Fruit fly (Drosophila melanogaster) whole organism, prepupa: ENCODE data around the gene Nlp.
A peak's percentile ranks its signal among the peaks of the same experiment; 100 is the strongest.

ENCODE experiments used
- CG10631 ChIP-seq: fragments of 200-800 bp; sonication (Bioruptor generic); optimal IDR thresholded peaks from 2 replicates; lab custom pipeline; 2016; ENCODE audit warnings: missing biosample characterization, missing genetic modification characterization
- CG10669 ChIP-seq: fragments of 200-800 bp; sonication (Bioruptor generic); optimal IDR thresholded peaks from 3 replicates; lab custom pipeline; 2018; ENCODE audit warnings: missing biosample characterization, mild to moderate bottlenecking, missing genetic modification characterization, moderate library complexity
- CG15336 ChIP-seq: fragments of 200-800 bp; sonication (Bioruptor generic); IDR thresholded peaks from 2 replicates; pipeline ENCODE4 v1.3.6; 2022; ENCODE audit warnings: missing biosample characterization, missing genetic modification characterization
- CG1621 ChIP-seq: fragments of 200-800 bp; sonication (Bioruptor generic); optimal IDR thresholded peaks from 3 replicates; lab custom pipeline; 2018; ENCODE audit warnings: missing biosample characterization, mild to moderate bottlenecking, missing genetic modification characterization
- CG16779 ChIP-seq: fragments of 200-800 bp; sonication (Bioruptor generic); optimal IDR thresholded peaks from 3 replicates; lab custom pipeline; 2017; ENCODE audit warnings: missing biosample characterization, mild to moderate bottlenecking, missing genetic modification characterization
- CG3032 ChIP-seq: fragments of 200-800 bp; optimal IDR thresholded peaks from 2 replicates; lab custom pipeline; 2019; ENCODE audit warnings: missing biosample characterization, mild to moderate bottlenecking, missing genetic modification characterization, moderate library complexity
- CG32006 ChIP-seq: fragments of 200-800 bp; sonication (Bioruptor generic); optimal IDR thresholded peaks from 3 replicates; lab custom pipeline; 2017; ENCODE audit warnings: missing biosample characterization, mild to moderate bottlenecking, missing genetic modification characterization
- CG4318 ChIP-seq: fragments of 200-800 bp; sonication (Bioruptor generic); optimal IDR thresholded peaks from 3 replicates; lab custom pipeline; 2017; ENCODE audit warnings: missing biosample characterization, mild to moderate bottlenecking, missing genetic modification characterization
- CG6276 ChIP-seq: fragments of 200-800 bp; sonication (Bioruptor generic); optimal IDR thresholded peaks from 2 replicates; lab custom pipeline; 2017; ENCODE audit warnings: missing biosample characterization, mild to moderate bottlenecking, missing genetic modification characterization
- CG6792 ChIP-seq: fragments of 200-800 bp; sonication (Bioruptor generic); optimal IDR thresholded peaks from 3 replicates; lab custom pipeline; 2016; ENCODE audit warnings: missing biosample characterization, missing genetic modification characterization
- CG8319 ChIP-seq: fragments of 200-800 bp; sonication (Bioruptor generic); optimal IDR thresholded peaks from 3 replicates; lab custom pipeline; 2016; ENCODE audit warnings: missing biosample characterization, missing genetic modification characterization
- CG8632 ChIP-seq: fragments of 200-800 bp; sonication (Bioruptor generic); optimal IDR thresholded peaks from 3 replicates; lab custom pipeline; 2016; ENCODE audit warnings: missing biosample characterization, missing genetic modification characterization
- Eip75B ChIP-seq: fragments of 200-800 bp; sonication (Bioruptor generic); optimal IDR thresholded peaks from 3 replicates; lab custom pipeline; 2016; ENCODE audit warnings: missing biosample characterization, missing genetic modification characterization
- Eip78C ChIP-seq: fragments of 200-800 bp; sonication (Bioruptor generic); peaks from one replicate; lab custom pipeline; 2016; ENCODE audit warnings: missing biosample characterization, missing genetic modification characterization
- Eip93F ChIP-seq: fragments of 200-800 bp; sonication (Bioruptor generic); optimal IDR thresholded peaks from 2 replicates; lab custom pipeline; 2016; ENCODE audit warnings: missing biosample characterization, mild to moderate bottlenecking, missing genetic modification characterization
- Ets21C ChIP-seq: fragments of 200-800 bp; sonication (Bioruptor generic); optimal IDR thresholded peaks from 3 replicates; lab custom pipeline; 2016; ENCODE audit warnings: missing biosample characterization, missing genetic modification characterization
- Ets96B ChIP-seq: fragments of 200-800 bp; optimal IDR thresholded peaks from 2 replicates; lab custom pipeline; 2019; ENCODE audit warnings: missing biosample characterization, mild to moderate bottlenecking, missing genetic modification characterization, moderate library complexity
- Hr38 ChIP-seq: sonication (Bioruptor generic); optimal IDR thresholded peaks from 2 replicates; lab custom pipeline; 2016; ENCODE audit warnings: missing biosample characterization, missing genetic modification characterization
- Hr4 ChIP-seq: fragments of 200-800 bp; sonication (Bioruptor generic); optimal IDR thresholded peaks from 3 replicates; lab custom pipeline; 2016; ENCODE audit warnings: missing biosample characterization, missing genetic modification characterization
- Lpt ChIP-seq: fragments of 200-800 bp; sonication (Bioruptor generic); optimal IDR thresholded peaks from 3 replicates; lab custom pipeline; 2016; ENCODE audit warnings: missing biosample characterization, missing genetic modification characterization
- Met ChIP-seq: fragments of 200-800 bp; sonication (Bioruptor generic); optimal IDR thresholded peaks from 3 replicates; lab custom pipeline; 2016; ENCODE audit warnings: missing biosample characterization, missing genetic modification characterization
- OdsH ChIP-seq: fragments of 200-800 bp; sonication (Bioruptor generic); optimal IDR thresholded peaks from 3 replicates; lab custom pipeline; 2016; ENCODE audit warnings: missing biosample characterization, missing genetic modification characterization
- Sox14 ChIP-seq: fragments of 200-800 bp; sonication (Bioruptor generic); optimal IDR thresholded peaks from 3 replicates; lab custom pipeline; 2016; ENCODE audit warnings: missing biosample characterization, missing genetic modification characterization
- Sox15 ChIP-seq: fragments of 200-800 bp; sonication (Bioruptor generic); optimal IDR thresholded peaks from 3 replicates; lab custom pipeline; 2016; ENCODE audit warnings: missing biosample characterization, missing genetic modification characterization
- acj6 ChIP-seq: fragments of 200-800 bp; sonication (Bioruptor generic); optimal IDR thresholded peaks from 3 replicates; lab custom pipeline; 2016; ENCODE audit warnings: missing biosample characterization, missing genetic modification characterization
- cyc ChIP-seq: fragments of 200-800 bp; sonication (Bioruptor generic); optimal IDR thresholded peaks from 3 replicates; lab custom pipeline; 2016; ENCODE audit warnings: missing biosample characterization, missing genetic modification characterization
- dac ChIP-seq: fragments of 200-800 bp; sonication (Bioruptor generic); optimal IDR thresholded peaks from 2 replicates; lab custom pipeline; 2017; ENCODE audit warnings: missing biosample characterization, mild to moderate bottlenecking, missing genetic modification characterization
- esn ChIP-seq: fragments of 200-800 bp; sonication (Bioruptor generic); optimal IDR thresholded peaks from 2 replicates; lab custom pipeline; 2016; ENCODE audit warnings: missing biosample characterization, mild to moderate bottlenecking, missing genetic modification characterization, moderate library complexity
- fkh ChIP-seq: fragments of 200-800 bp; sonication (Bioruptor generic); optimal IDR thresholded peaks from 3 replicates; lab custom pipeline; 2017; ENCODE audit warnings: missing biosample characterization, mild to moderate bottlenecking, missing genetic modification characterization, moderate library complexity
- net ChIP-seq: fragments of 200-800 bp; sonication (Bioruptor generic); optimal IDR thresholded peaks from 3 replicates; lab custom pipeline; 2016; ENCODE audit warnings: missing biosample characterization, missing genetic modification characterization
- pdm3 ChIP-seq: fragments of 200-800 bp; sonication (Bioruptor generic); optimal IDR thresholded peaks from 3 replicates; lab custom pipeline; 2016; ENCODE audit warnings: missing biosample characterization, missing genetic modification characterization
- spab ChIP-seq: fragments of 200-800 bp; sonication (Bioruptor generic); optimal IDR thresholded peaks from 2 replicates; lab custom pipeline; 2017; ENCODE audit warnings: missing biosample characterization, mild to moderate bottlenecking, missing genetic modification characterization, missing genetic modification reagents
- ss ChIP-seq, 2 experiments: fragments of 200-800 bp; sonication (Bioruptor generic); optimal IDR thresholded peaks; 2 replicates in 1 of 2; 3 replicates in 1 of 2; lab custom pipeline; 2017 to 2018; ENCODE audit warnings: mild to moderate bottlenecking in 2 of 2, missing biosample characterization in 2 of 2, missing genetic modification characterization in 2 of 2, moderate library complexity in 1 of 2
- svp ChIP-seq: fragments of 200-800 bp; sonication (Bioruptor generic); peaks from one replicate; lab custom pipeline; 2016; ENCODE audit warnings: missing biosample characterization, missing genetic modification characterization
- vri ChIP-seq: fragments of 200-800 bp; sonication (Bioruptor generic); optimal IDR thresholded peaks from 3 replicates; lab custom pipeline; 2016; ENCODE audit warnings: missing biosample characterization, mild to moderate bottlenecking, missing genetic modification characterization

Gene Nlp

dm6 chr3R:30022452-30023028 is 18.0 kb downstream of the Nlp start, which contains the start of the genes RpS28a and Axn (continued):
- no peak for TF ChIP-seq CG32006 (GFP tag; lab: Kevin White, UChicago)
- TF ChIP-seq Hr38, result no peak
- TF ChIP-seq CG8319, result peak; percentile 100
- TF ChIP-seq CG10631 (GFP tag; lab: Kevin White, UChicago), result no peak
- TF ChIP-seq svp (GFP tag; lab: Kevin White, UChicago), result peak; percentile 96
- no peak for TF ChIP-seq Sox14 (GFP tag; lab: Kevin White, UChicago)
- no peak for TF ChIP-seq CG16779
- no peak for TF ChIP-seq spab (GFP tag; lab: Kevin White, UChicago)
- peak; percentile 1 for TF ChIP-seq cyc (GFP tag; lab: Kevin White, UChicago)
- TF ChIP-seq fkh (GFP tag; lab: Kevin White, UChicago), result no peak
- TF ChIP-seq CG15336 (GFP tag; lab: Robert Waterston, UW), result no peak
- no peak for TF ChIP-seq Eip75B (GFP tag; lab: Kevin White, UChicago)
- no peak for TF ChIP-seq Ets96B (tag; lab: Kevin White, UChicago)
- TF ChIP-seq Sox15, result no peak
- TF ChIP-seq pdm3 (GFP tag; lab: Kevin White, UChicago), result no peak

DNA sequence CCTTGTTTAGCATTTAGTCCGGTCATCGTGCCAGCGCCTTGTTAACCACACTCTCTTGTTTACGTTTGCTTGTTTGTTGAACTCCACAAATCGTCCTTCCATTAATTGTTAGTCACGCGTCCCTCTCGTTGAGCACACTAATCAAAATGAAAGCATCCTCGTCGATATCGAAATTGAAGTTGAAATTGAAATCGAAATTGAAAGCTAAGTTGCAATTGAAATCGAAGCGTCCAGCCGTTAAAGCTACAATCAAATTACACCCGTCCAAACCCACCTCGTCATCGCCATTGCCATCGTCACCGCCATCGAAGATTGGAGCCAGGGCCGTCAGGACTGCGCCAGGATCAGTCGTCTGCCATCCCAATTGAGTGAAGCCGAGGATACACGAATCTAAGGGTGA is 18.9 kb downstream of the Nlp start:
- TF ChIP-seq CG10669 (no peak), dac (GFP tag; lab: Kevin White, UChicago) (no peak)

dm6 chr3R:30030061-30030460 is 25.5 kb downstream of the Nlp start:
- TF ChIP-seq Lpt (GFP tag; lab: Kevin White, UChicago), result no peak
- no peak for TF ChIP-seq vri (GFP tag; lab: Kevin White, UChicago)
- TF ChIP-seq CG15336 (GFP tag; lab: Robert Waterston, UW), result no peak
- no peak for TF ChIP-seq CG6792 (GFP tag; lab: Kevin White, UChicago)
- TF ChIP-seq OdsH (GFP tag; lab: Kevin White, UChicago), result no peak
- TF ChIP-seq Sox15, result no peak
- TF ChIP-seq Eip93F, result no peak
- TF ChIP-seq Ets96B (tag; lab: Kevin White, UChicago), result no peak
- TF ChIP-seq Eip78C (GFP tag; lab: Kevin White, UChicago), result no peak
- no peak for TF ChIP-seq CG8319

- no peak for TF ChIP-seq Eip93F
- TF ChIP-seq CG32006 (GFP tag; lab: Kevin White, UChicago), result no peak
- TF ChIP-seq Hr4 (GFP tag; lab: Kevin White, UChicago), result no peak
- no peak for TF ChIP-seq CG1621 (tag; lab: Kevin White, UChicago)
- no peak for TF ChIP-seq acj6
- no peak for TF ChIP-seq Met (GFP tag; lab: Kevin White, UChicago)
- no peak for TF ChIP-seq CG3032 (tag; lab: Kevin White, UChicago)
- TF ChIP-seq CG8632, result no peak
- no peak for TF ChIP-seq CG10669
- TF ChIP-seq, all 60 proteins: peak for 0
Measured at dm6 chr3R:30032281-30032680, 27.7 kb downstream of the Nlp start.

DNA sequence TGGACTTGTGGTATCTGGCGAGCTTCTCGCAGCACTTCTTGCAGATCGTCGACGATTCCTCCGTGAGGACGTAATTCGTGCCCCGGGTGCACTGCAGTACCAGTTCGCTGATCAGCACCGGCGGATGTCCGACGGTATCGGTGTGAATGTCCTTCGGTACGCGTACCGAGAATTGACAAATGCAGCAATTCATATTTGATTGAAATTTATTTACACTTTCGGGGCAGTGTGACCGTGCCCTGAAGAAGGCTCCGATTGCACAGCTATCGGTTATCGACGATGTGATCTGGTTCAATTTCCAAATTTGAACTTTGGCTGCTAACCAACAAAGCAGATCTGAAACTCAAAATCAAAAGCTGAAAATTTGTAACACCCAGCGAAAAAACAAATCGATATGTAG is 32.0 kb downstream of the Nlp start, which contains the start of gene ZIPIC:
Gene ZIPIC (minus strand): TSS at position 262 of the 400 bp plus-strand sequence.
- TF ChIP-seq ss (GFP tag; optimal IDR thresholded peaks at IDR 0.05; lab: Kevin White, UChicago) (no peak), CG4318 (GFP tag; lab: Kevin White, UChicago) (no peak), CG10631 (GFP tag; lab: Kevin White, UChicago) (no peak), CG15336 (GFP tag; lab: Robert Waterston, UW) (no peak), Ets21C (GFP tag; lab: Kevin White, UChicago) (no peak), net (no peak), Ets96B (tag; lab: Kevin White, UChicago) (no peak), Eip93F (no peak), Met (GFP tag; lab: Kevin White, UChicago) (no peak), dac (GFP tag; lab: Kevin White, UChicago) (no peak), CG6276 (GFP tag; lab: Kevin White, UChicago) (no peak), esn (GFP tag; lab: Kevin White, UChicago) (no peak), spab (GFP tag; lab: Kevin White, UChicago) (no peak)
